Worm (Caenorhabditis elegans): ENCODE results near the gene C44C10.15.

Gene C44C10.15

ce11 chrX:11737053-11737452 is 36.9 kb upstream of the C44C10.15 start, which contains the start of gene D1053.3:
TSS of gene D1053.3 (minus strand) at chrX:11737153.
- TF ChIP-seq elt-3 (tag; optimal IDR thresholded peaks at IDR 0.05) (no peak), mab-5 (tag; optimal IDR thresholded peaks at IDR 0.05) (no peak), nhr-11 (tag; optimal IDR thresholded peaks at IDR 0.05) (no peak), nhr-129 (tag; optimal IDR thresholded peaks at IDR 0.05) (no peak), skn-1 (tag; optimal IDR thresholded peaks at IDR 0.05) (no peak), unc-55 (GFP tag; optimal IDR thresholded peaks at IDR 0.05) (no peak), egl-27 (tag; optimal IDR thresholded peaks at IDR 0.05) (no peak), fos-1 (tag; optimal IDR thresholded peaks at IDR 0.05) (no peak), mbf-1 (tag; optimal IDR thresholded peaks at IDR 0.05) (no peak), lsy-2 (tag; optimal IDR thresholded peaks at IDR 0.05) (no peak), unc-39 (tag; optimal IDR thresholded peaks at IDR 0.05) (no peak), lin-13 (GFP tag; optimal IDR thresholded peaks at IDR 0.05) (no peak), ztf-4 (tag; optimal IDR thresholded peaks at IDR 0.05) (no peak), ama-1 (optimal IDR thresholded peaks at IDR 0.05) (no peak), lin-39 (tag; optimal IDR thresholded peaks at IDR 0.05) (no peak)

- TF ChIP-seq ztf-11 (tag; optimal IDR thresholded peaks at IDR 0.05), result no peak
- TF ChIP-seq fos-1 (tag; optimal IDR thresholded peaks at IDR 0.05), result peak; percentile 66
Observed at ce11 chrX:11734110-11734509, 33.9 kb upstream of the C44C10.15 start.

- no peak for TF ChIP-seq Y55F3AM.14 (GFP tag; optimal IDR thresholded peaks at IDR 0.05)
- TF ChIP-seq peb-1 (tag; optimal IDR thresholded peaks at IDR 0.05), result no peak
- no peak for TF ChIP-seq nhr-21 (tag; optimal IDR thresholded peaks at IDR 0.05)
- TF ChIP-seq unc-62 (GFP tag; optimal IDR thresholded peaks at IDR 0.05), result no peak
- TF ChIP-seq ztf-1 (GFP tag; conservative IDR thresholded peaks at IDR 0.05), result no peak
- no peak for TF ChIP-seq nhr-23 (tag; optimal IDR thresholded peaks at IDR 0.05)
- no peak for TF ChIP-seq crh-2 (tag; optimal IDR thresholded peaks at IDR 0.05)
- TF ChIP-seq nhr-11 (tag; optimal IDR thresholded peaks at IDR 0.05), result no peak
- no peak for TF ChIP-seq mab-5 (tag; optimal IDR thresholded peaks at IDR 0.05)
- no peak for TF ChIP-seq F13H6.1 (tag; optimal IDR thresholded peaks at IDR 0.05)
- no peak for TF ChIP-seq elt-3 (tag; optimal IDR thresholded peaks at IDR 0.05)
- TF ChIP-seq ztf-4 (tag; optimal IDR thresholded peaks at IDR 0.05), result no peak
- TF ChIP-seq R02D3.7 (tag; optimal IDR thresholded peaks at IDR 0.05), result no peak
Observed at ce11 chrX:11732752-11733151, 32.6 kb upstream of the C44C10.15 start.

ce11 chrX:11727761-11728160 is 27.6 kb upstream of the C44C10.15 start, which contains the start of the genes gst-42 and D1053.2:
TSS of gene gst-42 (minus strand) at chrX:11727936.
TSS of gene D1053.2 (plus strand) at chrX:11728151.
- TF ChIP-seq unc-39 (tag; optimal IDR thresholded peaks at IDR 0.05), result no peak
- TF ChIP-seq dmd-4 (tag; optimal IDR thresholded peaks at IDR 0.05), result no peak
- no peak for TF ChIP-seq mab-5 (tag; optimal IDR thresholded peaks at IDR 0.05)
- TF ChIP-seq unc-55 (GFP tag; optimal IDR thresholded peaks at IDR 0.05), result no peak
- TF ChIP-seq sma-3 (GFP tag; optimal IDR thresholded peaks at IDR 0.05), result peak; percentile 72
- no peak for TF ChIP-seq alr-1 (tag; optimal IDR thresholded peaks at IDR 0.05)
- peak; percentile 9 for TF ChIP-seq egl-27 (tag; optimal IDR thresholded peaks at IDR 0.05)
- TF ChIP-seq peb-1 (tag; optimal IDR thresholded peaks at IDR 0.05), result no peak
- no peak for TF ChIP-seq ama-1 (optimal IDR thresholded peaks at IDR 0.05)
- no peak for TF ChIP-seq ceh-16 (tag; optimal IDR thresholded peaks at IDR 0.05)
- TF ChIP-seq lin-13 (GFP tag; optimal IDR thresholded peaks at IDR 0.05), result no peak
- TF ChIP-seq elt-3 (tag; optimal IDR thresholded peaks at IDR 0.05), result no peak
- no peak for TF ChIP-seq nhr-23 (tag; optimal IDR thresholded peaks at IDR 0.05)
- TF ChIP-seq ZK546.5 (tag; optimal IDR thresholded peaks at IDR 0.05), result no peak
- TF ChIP-seq mdl-1 (tag; optimal IDR thresholded peaks at IDR 0.05), result peak; percentile 47 to 78
- TF ChIP-seq ztf-4 (tag; optimal IDR thresholded peaks at IDR 0.05), result no peak
- no peak for TF ChIP-seq mbf-1 (tag; optimal IDR thresholded peaks at IDR 0.05)
- peak; percentile 40 for TF ChIP-seq gmeb-1 (tag; optimal IDR thresholded peaks at IDR 0.05)
- TF ChIP-seq nhr-237 (tag; optimal IDR thresholded peaks at IDR 0.05), result no peak
- no peak for TF ChIP-seq nhr-25 (tag; optimal IDR thresholded peaks at IDR 0.05)
- TF ChIP-seq ceh-82 (tag; optimal IDR thresholded peaks at IDR 0.05), result no peak
- no peak for TF ChIP-seq nhr-6 (tag; optimal IDR thresholded peaks at IDR 0.05)
- no peak for TF ChIP-seq ztf-1 (GFP tag; conservative IDR thresholded peaks at IDR 0.05)
- TF ChIP-seq zag-1 (tag; optimal IDR thresholded peaks at IDR 0.05), result no peak
- peak in 1 of 2 experiments; percentile 42 for TF ChIP-seq lsy-2 (tag; optimal IDR thresholded peaks at IDR 0.05)
- TF ChIP-seq nhr-10 (tag; optimal IDR thresholded peaks at IDR 0.05), result no peak
- no peak for TF ChIP-seq lin-39 (tag; optimal IDR thresholded peaks at IDR 0.05)
- TF ChIP-seq skn-1 (tag; optimal IDR thresholded peaks at IDR 0.05), result no peak
- peak; percentile 87 for TF ChIP-seq fos-1 (tag; optimal IDR thresholded peaks at IDR 0.05)
- peak; percentile 45 for TF ChIP-seq F13H6.1 (tag; optimal IDR thresholded peaks at IDR 0.05)
- peak; percentile 5 for TF ChIP-seq blmp-1 (tag; optimal IDR thresholded peaks at IDR 0.05; ENCODE audit: insufficient read depth)
- peak; percentile 97 for TF ChIP-seq sma-9 (GFP tag; optimal IDR thresholded peaks at IDR 0.05)
- no peak for TF ChIP-seq sma-9 (tag; optimal IDR thresholded peaks at IDR 0.05)
- no peak for TF ChIP-seq nhr-77 (tag; optimal IDR thresholded peaks at IDR 0.05)
- TF ChIP-seq unc-62 (GFP tag; optimal IDR thresholded peaks at IDR 0.05), result no peak
- no peak for TF ChIP-seq lin-11 (tag; optimal IDR thresholded peaks at IDR 0.05)
- TF ChIP-seq aly-2 (tag; optimal IDR thresholded peaks at IDR 0.05), result no peak
- TF ChIP-seq sem-4 (tag; optimal IDR thresholded peaks at IDR 0.05), result no peak
- TF ChIP-seq nhr-21 (tag; optimal IDR thresholded peaks at IDR 0.05), result peak; percentile 18
- no peak for TF ChIP-seq R02D3.7 (tag; optimal IDR thresholded peaks at IDR 0.05)
- TF ChIP-seq crh-2 (tag; optimal IDR thresholded peaks at IDR 0.05), result peak; percentile 89
- TF ChIP-seq nhr-129 (tag; optimal IDR thresholded peaks at IDR 0.05), result peak; percentile 62
